Worm (Caenorhabditis elegans) whole organism, L3 larva: ENCODE results near the gene F56C3.8.
A peak's percentile ranks its signal among the peaks of the same experiment; 100 is the strongest.

ENCODE experiments used
- R02D3.7 ChIP-seq: fragments of 150-350 bp; optimal IDR thresholded peaks from 2 replicates; lab custom pipeline; 2014; ENCODE audit warnings: missing biosample characterization, missing genetic modification characterization
- ZK546.5 ChIP-seq: sonication (generic microtip); optimal IDR thresholded peaks from 2 replicates; lab custom pipeline; 2017; ENCODE audit warnings: missing biosample characterization, missing genetic modification characterization
- aly-2 ChIP-seq: fragments of 150-350 bp; optimal IDR thresholded peaks from 2 replicates; lab custom pipeline; 2014; ENCODE audit warnings: missing biosample characterization, missing genetic modification characterization
- ceh-16 ChIP-seq: sonication (generic microtip); optimal IDR thresholded peaks from 2 replicates; lab custom pipeline; 2017; ENCODE audit warnings: missing biosample characterization, missing genetic modification characterization
- ceh-28 ChIP-seq: fragments of 150-350 bp; optimal IDR thresholded peaks from 2 replicates; lab custom pipeline; 2014; ENCODE audit warnings: missing biosample characterization, missing genetic modification reagents, missing genetic modification characterization
- ceh-82 ChIP-seq: fragments of 150-350 bp; optimal IDR thresholded peaks from 2 replicates; lab custom pipeline; 2014; ENCODE audit warnings: missing biosample characterization, missing genetic modification characterization
- ceh-9 ChIP-seq: sonication (generic microtip); optimal IDR thresholded peaks from 2 replicates; lab custom pipeline; 2018; ENCODE audit warnings: missing biosample characterization, missing genetic modification characterization
- daf-12 ChIP-seq: fragments of 150-350 bp; optimal IDR thresholded peaks from 2 replicates; lab custom pipeline; 2014; ENCODE audit warnings: missing biosample characterization, missing genetic modification reagents, missing genetic modification characterization
- egl-27 ChIP-seq: sonication (generic microtip); optimal IDR thresholded peaks from 4 replicates; lab custom pipeline; 2017; ENCODE audit warnings: missing biosample characterization, missing genetic modification reagents, missing genetic modification characterization
- egl-5 ChIP-seq: fragments of 150-350 bp; optimal IDR thresholded peaks from 2 replicates; lab custom pipeline; 2017; ENCODE audit warnings: missing biosample characterization, missing genetic modification reagents, missing genetic modification characterization, inconsistent platforms
- elt-1 ChIP-seq: fragments of 150-350 bp; optimal IDR thresholded peaks from 2 replicates; lab custom pipeline; 2014; ENCODE audit warnings: missing biosample characterization, missing genetic modification characterization
- elt-2 ChIP-seq: sonication (generic microtip); optimal IDR thresholded peaks from 2 replicates; lab custom pipeline; 2016; ENCODE audit warnings: missing genetic modification reagents, mild to moderate bottlenecking, missing genetic modification characterization, missing compliant biosample characterization
- elt-3 ChIP-seq, 3 experiments: fragments of 150-350 bp in 1 of 3; sonication (generic microtip) in 2 of 3; optimal IDR thresholded peaks; 2 replicates in 2 of 3; 4 replicates in 1 of 3; lab custom pipeline; 2014 to 2017; ENCODE audit warnings: missing biosample characterization in 3 of 3, missing genetic modification characterization in 3 of 3
- eor-1 ChIP-seq, 2 experiments: fragments of 150-350 bp; optimal IDR thresholded peaks; 2 replicates each; lab custom pipeline; 2014 to 2018; ENCODE audit warnings: missing biosample characterization in 2 of 2, missing genetic modification characterization in 2 of 2
- fkh-10 ChIP-seq: sonication (generic microtip); optimal IDR thresholded peaks from 2 replicates; lab custom pipeline; 2017; ENCODE audit warnings: missing biosample characterization, missing genetic modification reagents, missing genetic modification characterization
- fkh-2 ChIP-seq: fragments of 150-350 bp; optimal IDR thresholded peaks from 2 replicates; lab custom pipeline; 2014; ENCODE audit warnings: missing biosample characterization, missing genetic modification reagents, missing genetic modification characterization
- fos-1 ChIP-seq: fragments of 150-350 bp; optimal IDR thresholded peaks from 2 replicates; lab custom pipeline; 2014; ENCODE audit warnings: missing biosample characterization, missing genetic modification characterization
- hmg-11 ChIP-seq: sonication (generic microtip); optimal IDR thresholded peaks from 2 replicates; lab custom pipeline; 2016; ENCODE audit warnings: missing genetic modification characterization, missing compliant biosample characterization
- jun-1 ChIP-seq: fragments of 150-350 bp; optimal IDR thresholded peaks from 2 replicates; lab custom pipeline; 2014; ENCODE audit warnings: missing biosample characterization, missing genetic modification reagents, missing genetic modification characterization
- lin-15B ChIP-seq: fragments of 150-350 bp; optimal IDR thresholded peaks from 2 replicates; lab custom pipeline; 2014; ENCODE audit warnings: missing biosample characterization, missing genetic modification characterization
- lin-39 ChIP-seq: fragments of 150-350 bp; optimal IDR thresholded peaks from 2 replicates; lab custom pipeline; 2018; ENCODE audit warnings: missing biosample characterization, missing genetic modification reagents, missing genetic modification characterization
- lsy-12 ChIP-seq: sonication (generic microtip); optimal IDR thresholded peaks from 2 replicates; lab custom pipeline; 2016; ENCODE audit warnings: mild to moderate bottlenecking, missing genetic modification characterization, missing compliant biosample characterization
- mdl-1 ChIP-seq: fragments of 150-350 bp; optimal IDR thresholded peaks from 2 replicates; lab custom pipeline; 2014; ENCODE audit warnings: missing biosample characterization, missing genetic modification characterization
- mml-1 ChIP-seq: fragments of 150-350 bp; sonication (generic microtip); optimal IDR thresholded peaks from 3 replicates; lab custom pipeline; 2014; ENCODE audit warnings: missing biosample characterization, missing genetic modification characterization
- nfya-1 ChIP-seq: sonication (generic microtip); optimal IDR thresholded peaks from 2 replicates; lab custom pipeline; 2017; ENCODE audit warnings: missing genetic modification characterization, mild to moderate bottlenecking, missing compliant biosample characterization, antibody characterized with exemption, moderate library complexity; ENCODE audit not compliant: insufficient read depth
- nhr-11 ChIP-seq: fragments of 150-350 bp; optimal IDR thresholded peaks from 2 replicates; lab custom pipeline; 2014; ENCODE audit warnings: missing biosample characterization, missing genetic modification characterization
- nhr-12 ChIP-seq: fragments of 150-350 bp; optimal IDR thresholded peaks from 2 replicates; lab custom pipeline; 2014; ENCODE audit warnings: missing biosample characterization, missing genetic modification characterization
- nhr-23 ChIP-seq: fragments of 150-350 bp; optimal IDR thresholded peaks from 2 replicates; lab custom pipeline; 2014; ENCODE audit warnings: missing biosample characterization, missing genetic modification reagents, missing genetic modification characterization
- nhr-237 ChIP-seq: fragments of 150-350 bp; optimal IDR thresholded peaks from 2 replicates; lab custom pipeline; 2014; ENCODE audit warnings: missing biosample characterization, missing genetic modification characterization
- nhr-28 ChIP-seq: fragments of 150-350 bp; optimal IDR thresholded peaks from 2 replicates; lab custom pipeline; 2014; ENCODE audit warnings: missing biosample characterization, missing genetic modification characterization
- nhr-43 ChIP-seq: sonication (generic microtip); optimal IDR thresholded peaks from 2 replicates; lab custom pipeline; 2016; ENCODE audit warnings: mild to moderate bottlenecking, missing genetic modification characterization, missing compliant biosample characterization; ENCODE audit not compliant: poor library complexity, severe bottlenecking
- nhr-67 ChIP-seq: fragments of 150-350 bp; optimal IDR thresholded peaks from 2 replicates; lab custom pipeline; 2014; ENCODE audit warnings: missing biosample characterization, missing genetic modification characterization
- nhr-76 ChIP-seq: fragments of 150-350 bp; sonication (generic microtip); optimal IDR thresholded peaks from 5 replicates; lab custom pipeline; 2014; ENCODE audit warnings: missing biosample characterization, missing genetic modification characterization
- nhr-77 ChIP-seq: fragments of 150-350 bp; optimal IDR thresholded peaks from 2 replicates; lab custom pipeline; 2014; ENCODE audit warnings: missing biosample characterization, missing genetic modification characterization
- pha-4 ChIP-seq: fragments of 150-350 bp; optimal IDR thresholded peaks from 2 replicates; lab custom pipeline; 2014; ENCODE audit warnings: missing biosample characterization, missing genetic modification reagents, missing genetic modification characterization
- pqm-1 ChIP-seq: fragments of 150-350 bp; optimal IDR thresholded peaks from 2 replicates; lab custom pipeline; 2017; ENCODE audit warnings: missing biosample characterization, missing genetic modification characterization, inconsistent platforms
- sea-2 ChIP-seq: fragments of 150-350 bp; sonication (generic microtip); optimal IDR thresholded peaks from 4 replicates; lab custom pipeline; 2014; ENCODE audit warnings: missing biosample characterization, missing genetic modification reagents, missing genetic modification characterization
- skn-1 ChIP-seq: fragments of 150-350 bp; optimal IDR thresholded peaks from 2 replicates; lab custom pipeline; 2014; ENCODE audit warnings: missing biosample characterization, missing genetic modification characterization
- snpc-4 ChIP-seq: fragments of 150-350 bp; optimal IDR thresholded peaks from 2 replicates; lab custom pipeline; 2014; ENCODE audit warnings: missing biosample characterization, missing genetic modification characterization
- tbx-2 ChIP-seq: sonication (generic microtip); optimal IDR thresholded peaks from 2 replicates; lab custom pipeline; 2016; ENCODE audit warnings: mild to moderate bottlenecking, missing genetic modification characterization, missing compliant biosample characterization
- unc-39 ChIP-seq: sonication (generic microtip); optimal IDR thresholded peaks from 4 replicates; lab custom pipeline; 2017; ENCODE audit warnings: missing biosample characterization, missing genetic modification characterization
- unc-62 ChIP-seq: fragments of 150-350 bp; sonication (generic microtip); optimal IDR thresholded peaks from 4 replicates; lab custom pipeline; 2014; ENCODE audit warnings: missing biosample characterization, missing genetic modification reagents, missing genetic modification characterization
- zag-1 ChIP-seq: fragments of 150-350 bp; optimal IDR thresholded peaks from 2 replicates; lab custom pipeline; 2014; ENCODE audit warnings: missing biosample characterization, missing genetic modification characterization
- ztf-11 ChIP-seq: fragments of 150-350 bp; optimal IDR thresholded peaks from 2 replicates; lab custom pipeline; 2014; ENCODE audit warnings: missing biosample characterization, missing genetic modification characterization
- ztf-4 ChIP-seq: fragments of 150-350 bp; optimal IDR thresholded peaks from 2 replicates; lab custom pipeline; 2014; ENCODE audit warnings: missing biosample characterization, missing genetic modification characterization

The F56C3.8 gene

DNA sequence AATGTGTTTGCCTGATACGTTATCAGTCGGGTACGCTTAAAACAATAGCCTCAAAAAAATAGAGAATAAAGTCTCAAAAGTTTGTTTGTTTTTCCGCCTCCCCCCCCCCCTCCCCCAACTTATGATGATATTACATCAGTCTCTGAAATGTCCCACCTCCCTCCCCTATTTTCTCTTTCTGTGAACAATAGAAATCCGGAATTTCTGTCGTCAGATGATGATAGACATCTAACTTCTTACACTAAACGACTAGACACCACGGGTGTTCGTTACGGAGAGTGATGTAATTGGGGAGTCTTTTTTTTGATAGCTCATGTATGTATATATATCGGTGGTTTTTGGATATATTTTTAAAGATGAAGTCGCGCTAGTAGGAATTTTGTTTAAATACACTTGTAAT, 10.0 kb upstream of the F56C3.8 start:
- peak; percentile 4 for TF ChIP-seq elt-2 (tag; lab: Kevin White, UChicago)
- TF ChIP-seq fkh-10 (GFP tag; lab: Kevin White, UChicago) = no peak
- TF ChIP-seq, all 47 proteins: peak for 1

DNA sequence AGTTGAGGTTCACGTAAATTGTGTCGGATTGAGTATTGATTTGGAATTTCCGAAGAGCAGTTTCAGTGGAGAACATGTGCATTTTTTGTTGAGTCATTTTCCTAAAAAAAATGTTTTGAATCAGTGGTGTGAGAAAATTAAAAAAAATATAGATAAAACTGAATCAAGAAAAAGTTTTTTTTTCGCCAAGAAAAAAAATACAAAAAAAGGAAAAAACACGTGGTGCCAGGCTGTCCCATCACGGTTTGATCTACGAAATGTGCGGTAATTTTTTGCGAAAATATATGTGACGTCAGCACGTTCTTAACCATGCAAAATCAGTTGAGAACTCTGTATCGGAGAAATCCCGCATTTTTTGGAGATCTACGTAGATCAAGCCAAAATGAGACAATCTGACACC, 9.5 kb upstream of the F56C3.8 start, which contains the start of gene F56C3.9:
F56C3.9 (minus strand) TSS at position 101 of the 400 bp plus-strand sequence.
- no peak for TF ChIP-seq lin-39
- no peak for TF ChIP-seq nhr-43 (tag; lab: Kevin White, UChicago)
- no peak for TF ChIP-seq nhr-12 (tag; lab: Kevin White, UChicago)
- no peak for TF ChIP-seq pha-4 (tag; lab: Kevin White, UChicago)
- no peak for TF ChIP-seq aly-2 (tag; lab: Kevin White, UChicago)
- TF ChIP-seq ceh-16 = no peak
- TF ChIP-seq egl-27 (tag; lab: Kevin White, UChicago) = no peak
- no peak for TF ChIP-seq mml-1 (tag; lab: Kevin White, UChicago)
- TF ChIP-seq ztf-4 = no peak
- no peak for TF ChIP-seq fos-1 (tag; lab: Kevin White, UChicago)
- no peak for TF ChIP-seq fkh-2 (tag; lab: Kevin White, UChicago)
- no peak for TF ChIP-seq snpc-4 (tag; lab: Kevin White, UChicago)
- no peak for TF ChIP-seq ztf-11 (tag; lab: Kevin White, UChicago)
- no peak for TF ChIP-seq lin-15B (tag; lab: Kevin White, UChicago)
- TF ChIP-seq tbx-2 (tag; lab: Kevin White, UChicago) = no peak
- no peak for TF ChIP-seq jun-1 (tag; lab: Kevin White, UChicago)
- TF ChIP-seq nhr-76 (tag; lab: Kevin White, UChicago) = no peak
- TF ChIP-seq hmg-11 (tag; lab: Kevin White, UChicago) = no peak
- TF ChIP-seq nhr-237 (tag; lab: Kevin White, UChicago) = no peak
- TF ChIP-seq fkh-10 (GFP tag; lab: Kevin White, UChicago) = no peak
- TF ChIP-seq, all 47 proteins: peak for 0

DNA sequence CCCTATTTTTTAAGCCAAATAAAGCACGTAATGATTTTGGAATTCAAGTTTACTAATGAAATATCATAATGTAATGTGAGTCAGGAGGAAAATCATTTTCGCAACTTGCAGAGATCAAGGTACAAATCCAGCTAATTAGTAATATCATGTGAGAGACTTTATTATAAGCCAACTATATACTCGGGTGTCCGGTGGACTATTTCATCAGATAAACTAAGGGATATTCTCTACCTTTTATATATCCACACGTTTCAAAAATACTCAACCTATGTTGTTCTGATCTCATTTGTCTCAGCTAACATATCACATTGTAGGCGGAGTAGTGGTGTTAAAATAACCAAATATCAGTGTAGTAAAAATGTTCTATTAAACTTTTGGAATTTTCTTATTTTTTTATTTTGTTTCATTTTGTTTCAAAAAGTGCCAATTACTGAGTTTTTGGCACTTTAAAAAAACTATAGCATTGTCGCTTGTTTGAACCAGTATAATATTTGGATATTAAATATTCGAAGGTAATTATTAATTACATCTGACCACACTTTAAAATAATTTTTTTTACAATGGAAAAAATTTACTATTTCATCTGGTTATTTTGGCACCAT, 5.0 kb upstream of the F56C3.8 start:
- TF ChIP-seq ceh-82 (tag; lab: Kevin White, UChicago) (peak; percentile 93), zag-1 (tag; lab: Kevin White, UChicago) (no peak), unc-39 (peak; percentile 11), lsy-12 (tag; lab: Kevin White, UChicago) (peak; percentile 81), aly-2 (tag; lab: Kevin White, UChicago) (peak; percentile 57), R02D3.7 (peak; percentile 83), elt-2 (tag; lab: Kevin White, UChicago) (peak; percentile 70), jun-1 (tag; lab: Kevin White, UChicago) (peak; percentile 98), mml-1 (tag; lab: Kevin White, UChicago) (no peak), daf-12 (tag; lab: Kevin White, UChicago) (peak; percentile 1), elt-1 (no peak), pha-4 (tag; lab: Kevin White, UChicago) (peak; percentile 66), snpc-4 (tag; lab: Kevin White, UChicago) (peak; percentile 86), egl-27 (tag; lab: Kevin White, UChicago) (peak; percentile 71), elt-3 (tag; optimal IDR thresholded peaks at IDR 0.05; lab: Kevin White, UChicago) (peak in 1 of 3 experiments; percentile 94), pqm-1 (tag; lab: Kevin White, UChicago) (peak; percentile 39), ceh-28 (peak; percentile 96), eor-1 (tag; optimal IDR thresholded peaks at IDR 0.05; lab: Kevin White, UChicago) (no peak), nhr-23 (tag; lab: Kevin White, UChicago) (peak; percentile 94), ceh-9 (tag; lab: Kevin White, UChicago) (no peak), lin-15B (tag; lab: Kevin White, UChicago) (peak; percentile 33), sea-2 (GFP tag; lab: Kevin White, UChicago) (no peak), ztf-4 (no peak), nfya-1 (tag; lab: Kevin White, UChicago) (peak; percentile 70), lin-39 (peak; percentile 12), nhr-77 (tag; lab: Kevin White, UChicago) (peak; percentile 92), nhr-43 (tag; lab: Kevin White, UChicago) (peak; percentile 98), ceh-16 (no peak), nhr-28 (tag; lab: Kevin White, UChicago) (peak; percentile 70), hmg-11 (tag; lab: Kevin White, UChicago) (peak; percentile 83), egl-5 (tag; lab: Kevin White, UChicago) (peak; percentile 46), nhr-11 (tag; lab: Kevin White, UChicago) (peak; percentile 88), fkh-2 (tag; lab: Kevin White, UChicago) (peak; percentile 31), ZK546.5 (tag; lab: Kevin White, UChicago) (no peak), nhr-76 (tag; lab: Kevin White, UChicago) (peak; percentile 85), nhr-67 (no peak), unc-62 (peak; percentile 66), mdl-1 (tag; lab: Kevin White, UChicago) (peak; percentile 34), nhr-237 (tag; lab: Kevin White, UChicago) (peak; percentile 52), skn-1 (tag; lab: Kevin White, UChicago) (peak; percentile 92), ztf-11 (tag; lab: Kevin White, UChicago) (peak; percentile 30), fkh-10 (GFP tag; lab: Kevin White, UChicago) (peak; percentile 81)
